Worm (Caenorhabditis elegans): ENCODE data around the gene F11D5.1.

The F11D5.1 gene

DNA sequence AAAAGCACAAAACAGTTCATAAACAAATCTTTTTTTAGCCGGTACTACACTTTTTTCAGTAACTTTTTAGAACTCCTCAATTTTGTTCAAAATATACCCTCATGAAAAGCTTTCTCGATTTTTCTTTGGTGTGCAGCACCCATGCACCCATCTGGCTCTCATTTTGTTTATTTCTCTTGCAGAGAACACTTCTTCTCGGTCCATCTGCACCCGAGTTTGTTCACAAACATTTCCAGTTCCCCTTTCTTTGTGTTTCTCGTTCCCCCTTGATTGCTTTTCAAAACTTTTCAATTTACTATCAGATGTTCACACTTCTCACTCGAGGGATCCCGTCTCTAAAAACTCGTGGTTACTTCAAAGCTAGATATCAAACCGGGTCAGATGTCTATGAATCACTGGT is 60.6 kb downstream of the F11D5.1 start, which contains the start of gene slcf-2:
TSS of gene slcf-2 (plus strand) at position 301 of the 400 bp plus-strand sequence.
- TF ChIP-seq unc-62 (GFP tag; optimal IDR thresholded peaks at IDR 0.05) (no peak), jun-1 (tag; optimal IDR thresholded peaks at IDR 0.05) (no peak), lsy-12 (tag; optimal IDR thresholded peaks at IDR 0.05) (no peak), daf-12 (tag; optimal IDR thresholded peaks at IDR 0.05) (no peak), ceh-9 (tag; optimal IDR thresholded peaks at IDR 0.05) (no peak), ceh-16 (tag; optimal IDR thresholded peaks at IDR 0.05) (no peak), fos-1 (tag; optimal IDR thresholded peaks at IDR 0.05) (no peak), mdl-1 (tag; optimal IDR thresholded peaks at IDR 0.05) (no peak), nhr-25 (tag; optimal IDR thresholded peaks at IDR 0.05) (no peak), aly-2 (tag; optimal IDR thresholded peaks at IDR 0.05) (no peak), eor-1 (tag; optimal IDR thresholded peaks at IDR 0.05) (no peak), skn-1 (tag; optimal IDR thresholded peaks at IDR 0.05) (no peak), sea-2 (GFP tag; optimal IDR thresholded peaks at IDR 0.05) (no peak), lin-39 (tag; optimal IDR thresholded peaks at IDR 0.05) (no peak)

DNA sequence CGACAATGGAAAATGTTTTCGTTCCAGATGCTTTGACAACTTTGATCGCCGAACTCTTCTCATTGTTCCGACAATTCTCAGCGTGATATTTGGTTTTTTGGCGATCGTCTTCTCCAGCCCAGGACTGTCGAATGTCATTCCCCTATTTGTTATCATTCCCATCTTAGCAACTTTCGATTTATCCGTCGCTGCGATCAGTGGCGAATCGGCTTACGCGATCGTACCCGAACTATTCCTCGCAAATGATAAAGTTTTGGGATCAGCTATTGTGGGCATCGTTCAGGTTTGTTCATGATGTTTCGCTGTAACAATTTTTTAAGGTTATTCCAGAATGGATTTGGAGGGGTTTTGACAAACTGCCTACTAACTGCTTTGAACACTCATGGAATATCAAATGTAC is 63.8 kb downstream of the F11D5.1 start:
- TF ChIP-seq nhr-25 (tag; optimal IDR thresholded peaks at IDR 0.05): no peak
- TF ChIP-seq ceh-82 (tag; optimal IDR thresholded peaks at IDR 0.05): no peak
- no peak for TF ChIP-seq nhr-11 (tag; optimal IDR thresholded peaks at IDR 0.05)
- TF ChIP-seq lin-39 (tag; optimal IDR thresholded peaks at IDR 0.05): no peak
- TF ChIP-seq nhr-12 (tag; optimal IDR thresholded peaks at IDR 0.05): no peak
- no peak for TF ChIP-seq unc-39 (tag; optimal IDR thresholded peaks at IDR 0.05)
- TF ChIP-seq elt-1 (tag; optimal IDR thresholded peaks at IDR 0.05): peak; percentile 75
- no peak for TF ChIP-seq lin-15B (tag; optimal IDR thresholded peaks at IDR 0.05)

Measured in whole organism, L3 larva.